Fruit fly (Drosophila melanogaster): ENCODE data around the gene Tm2.
A peak's percentile ranks its signal among the peaks of the same experiment; 100 is the strongest.

Tm2 gene

dm6 chr3R:15268426-15268825 is 41.6 kb upstream of the Tm2 start, which contains the start of the genes CG14864 and Zip88E (continued):
- TF ChIP-seq Fer1 (GFP tag; optimal IDR thresholded peaks at IDR 0.05): no peak
- TF ChIP-seq fd3F (GFP tag; optimal IDR thresholded peaks at IDR 0.05): no peak
- no peak for TF ChIP-seq sna (GFP tag; IDR thresholded peaks at IDR 0.05; ENCODE audit: partially characterized antibody)
- no peak for TF ChIP-seq CG2889 (GFP tag; IDR thresholded peaks at IDR 0.05)
- no peak for TF ChIP-seq Poxn (GFP tag; IDR thresholded peaks at IDR 0.05)
- no peak for TF ChIP-seq Meics (GFP tag; optimal IDR thresholded peaks at IDR 0.05)
- no peak for TF ChIP-seq CG34422 (GFP tag; IDR thresholded peaks at IDR 0.05)
- TF ChIP-seq crol (GFP tag; IDR thresholded peaks at IDR 0.05): no peak
- peak; percentile 69 for TF ChIP-seq pzg (GFP tag; optimal IDR thresholded peaks at IDR 0.05)
- TF ChIP-seq Rfx (GFP tag; IDR thresholded peaks at IDR 0.05): no peak
- no peak for TF ChIP-seq CG6765 (GFP tag; optimal IDR thresholded peaks at IDR 0.05)
- TF ChIP-seq ERR (GFP tag; optimal IDR thresholded peaks at IDR 0.05): no peak
- no peak for TF ChIP-seq CG15696 (tag; optimal IDR thresholded peaks at IDR 0.05)
- TF ChIP-seq CG13424 (tag; optimal IDR thresholded peaks at IDR 0.05): no peak
- no peak for TF ChIP-seq hth (optimal IDR thresholded peaks at IDR 0.05)
- TF ChIP-seq Asciz (GFP tag; optimal IDR thresholded peaks at IDR 0.05): no peak
- peak; percentile 23 for TF ChIP-seq CG14710 (tag; optimal IDR thresholded peaks at IDR 0.05)
- TF ChIP-seq danr (GFP tag; IDR thresholded peaks at IDR 0.05): no peak
- no peak for TF ChIP-seq Opbp (GFP tag; IDR thresholded peaks at IDR 0.05; ENCODE audit: partially characterized antibody)
- TF ChIP-seq tll (GFP tag; optimal IDR thresholded peaks at IDR 0.05): no peak
- no peak for TF ChIP-seq hkb (optimal IDR thresholded peaks at IDR 0.05)
- no peak for TF ChIP-seq hkb (GFP tag; IDR thresholded peaks at IDR 0.05)
- TF ChIP-seq tna (GFP tag; IDR thresholded peaks at IDR 0.05; ENCODE audit: partially characterized antibody): no peak
- no peak for TF ChIP-seq fd102C (GFP tag; optimal IDR thresholded peaks at IDR 0.05)
- TF ChIP-seq CG13123 (GFP tag; optimal IDR thresholded peaks at IDR 0.05): no peak
- TF ChIP-seq E2f2 (GFP tag; IDR thresholded peaks at IDR 0.05): peak; percentile 76
- no peak for TF ChIP-seq gt (GFP tag; IDR thresholded peaks at IDR 0.05)
- no peak for TF ChIP-seq CG7963 (GFP tag; IDR thresholded peaks at IDR 0.05; ENCODE audit: partially characterized antibody)
- 0 out of 2 replicates have a peak, but pooled peaks have one; percentile 12 for TF ChIP-seq CG32772 (GFP tag; IDR thresholded peaks at IDR 0.05)
- no peak for TF ChIP-seq lilli (GFP tag; optimal IDR thresholded peaks at IDR 0.05)
- no peak for TF ChIP-seq CG10543 (GFP tag; optimal IDR thresholded peaks at IDR 0.05)
- TF ChIP-seq CG2678 (tag; optimal IDR thresholded peaks at IDR 0.05): no peak
- no peak for TF ChIP-seq sim (GFP tag; IDR thresholded peaks at IDR 0.05)
- TF ChIP-seq Blimp-1 (GFP tag; optimal IDR thresholded peaks at IDR 0.05): no peak
- no peak for TF ChIP-seq Atf3 (GFP tag; optimal IDR thresholded peaks at IDR 0.05)
- peak; percentile 34 for TF ChIP-seq BEAF-32 (GFP tag; optimal IDR thresholded peaks at IDR 0.05)
- no peak for TF ChIP-seq Dip3 (GFP tag; optimal IDR thresholded peaks at IDR 0.05)
- no peak for TF ChIP-seq CG6254 (GFP tag; optimal IDR thresholded peaks at IDR 0.05)
- TF ChIP-seq CG15514 (GFP tag; optimal IDR thresholded peaks at IDR 0.05): peak; percentile 57
- no peak for TF ChIP-seq B-H1 (GFP tag; IDR thresholded peaks at IDR 0.05)
- TF ChIP-seq hbn (GFP tag; IDR thresholded peaks at IDR 0.05; ENCODE audit: partially characterized antibody): no peak
- no peak for TF ChIP-seq CG18764 (GFP tag; optimal IDR thresholded peaks at IDR 0.05)
- no peak for TF ChIP-seq z (GFP tag; IDR thresholded peaks at IDR 0.05)
- TF ChIP-seq sens (GFP tag): peak; percentile 33
- TF ChIP-seq sug (tag; optimal IDR thresholded peaks at IDR 0.05): peak; percentile 17
- no peak for TF ChIP-seq CG16779 (GFP tag; IDR thresholded peaks at IDR 0.05)
- no peak for TF ChIP-seq bab2 (GFP tag; optimal IDR thresholded peaks at IDR 0.05)
- TF ChIP-seq CG2116 (GFP tag; optimal IDR thresholded peaks at IDR 0.05): peak; percentile 71
- no peak for TF ChIP-seq CG9876 (GFP tag; optimal IDR thresholded peaks at IDR 0.05)
- TF ChIP-seq wek (GFP tag; optimal IDR thresholded peaks at IDR 0.05): no peak
- no peak for TF ChIP-seq cad (GFP tag; optimal IDR thresholded peaks at IDR 0.05)
- TF ChIP-seq HmgZ (tag; optimal IDR thresholded peaks at IDR 0.05): no peak
